Worm (Caenorhabditis elegans) whole organism, L4/young adult: ENCODE results near the gene C49C8.3.

Experiments
- W03F9.2 ChIP-seq: fragments of 150-350 bp; optimal IDR thresholded peaks from 2 replicates; lab custom pipeline; 2014; ENCODE audit warnings: missing biosample characterization, missing genetic modification characterization
- dao-5 ChIP-seq: sonication (generic microtip); optimal IDR thresholded peaks from 2 replicates; lab custom pipeline; 2016; ENCODE audit warnings: missing genotype, missing genetic modification characterization, moderate library complexity, missing compliant biosample characterization
- him-1 ChIP-seq: sonication (generic microtip); optimal IDR thresholded peaks from 2 replicates; lab custom pipeline; 2016; ENCODE audit warnings: missing genotype, missing genetic modification reagents, missing genetic modification characterization, missing compliant biosample characterization

DNA sequence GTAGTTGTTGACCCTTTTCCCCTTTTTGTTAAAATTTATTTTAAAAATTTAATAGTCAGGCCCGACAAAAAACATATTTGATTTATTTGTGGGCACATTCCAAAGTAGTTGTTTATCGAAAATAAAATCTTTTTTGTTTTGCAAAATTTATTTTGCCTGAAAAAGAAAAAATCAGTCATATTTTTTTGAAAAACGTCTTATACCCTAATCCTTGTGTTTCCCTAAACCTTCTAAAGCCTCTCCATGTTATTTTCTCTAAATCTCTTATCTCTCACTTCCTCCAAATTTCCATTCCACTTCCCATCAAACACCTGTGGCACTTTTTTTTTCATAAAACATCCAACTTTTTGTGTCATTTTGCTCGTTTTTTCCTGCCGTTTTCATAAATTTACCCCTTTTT lies 36.3 kb upstream of the C49C8.3 start:
- TF ChIP-seq W03F9.2 (tag; lab: Kevin White, UChicago) (no peak), him-1 (tag; lab: Kevin White, UChicago) (no peak), dao-5 (no peak)
